Fruit fly (Drosophila melanogaster): ENCODE data around the gene Lip1.

The Lip1 gene

DNA sequence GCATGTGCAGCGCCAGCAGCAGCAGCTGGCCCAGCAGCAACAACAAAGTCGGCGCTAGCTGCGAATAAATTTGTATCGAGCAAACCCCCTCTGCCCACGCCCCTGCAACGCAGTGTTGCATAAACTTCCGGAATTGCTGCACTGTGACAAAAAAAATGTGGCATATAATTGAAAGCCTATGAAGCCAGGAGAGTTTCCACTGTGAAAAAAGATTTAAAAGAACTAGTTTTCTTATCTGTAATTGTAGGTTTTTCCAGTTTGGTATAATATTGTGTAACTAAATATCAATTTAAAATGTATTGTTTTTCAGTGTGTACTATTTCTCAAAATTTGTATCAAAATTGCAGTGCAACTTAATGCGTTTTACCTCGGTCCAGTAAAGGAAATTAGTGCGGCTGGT, 46.9 kb upstream of the Lip1 start (continued):
- no peak for TF ChIP-seq Ets21C (GFP tag; optimal IDR thresholded peaks at IDR 0.05)
- no peak for TF ChIP-seq OdsH (GFP tag; optimal IDR thresholded peaks at IDR 0.05)
- no peak for TF ChIP-seq topi (GFP tag; optimal IDR thresholded peaks at IDR 0.05)
- no peak for TF ChIP-seq Sox14 (GFP tag; optimal IDR thresholded peaks at IDR 0.05)
- peak; percentile 21 for TF ChIP-seq cyc (GFP tag; optimal IDR thresholded peaks at IDR 0.05)
- TF ChIP-seq CG6792 (GFP tag; optimal IDR thresholded peaks at IDR 0.05), result no peak
- peak; percentile 22 for TF ChIP-seq CG11762 (GFP tag; optimal IDR thresholded peaks at IDR 0.05; ENCODE audit: insufficient read depth)
- TF ChIP-seq achi (GFP tag; optimal IDR thresholded peaks at IDR 0.05), result no peak
- no peak for TF ChIP-seq CG11902 (GFP tag; optimal IDR thresholded peaks at IDR 0.05)
- TF ChIP-seq CG11294 (GFP tag; IDR thresholded peaks at IDR 0.05), result 0 out of 2 replicates have a peak, but pooled peaks have one; percentile 9
- peak; percentile 66 for TF ChIP-seq svp (GFP tag)
- no peak for TF ChIP-seq CG16779 (tag; optimal IDR thresholded peaks at IDR 0.05)
- no peak for TF ChIP-seq Eip93F (GFP tag; optimal IDR thresholded peaks at IDR 0.05)
- no peak for TF ChIP-seq dac (GFP tag; optimal IDR thresholded peaks at IDR 0.05)
- no peak for TF ChIP-seq CG34406 (GFP tag; optimal IDR thresholded peaks at IDR 0.05)
- TF ChIP-seq CG6808 (GFP tag; optimal IDR thresholded peaks at IDR 0.05), result no peak
- peak; percentile 7 for TF ChIP-seq lz (GFP tag; optimal IDR thresholded peaks at IDR 0.05)
- no peak for TF ChIP-seq CG6854 (GFP tag; optimal IDR thresholded peaks at IDR 0.05)
- peak; percentile 41 for TF ChIP-seq acj6 (GFP tag; optimal IDR thresholded peaks at IDR 0.05)
- TF ChIP-seq fd59A (GFP tag; optimal IDR thresholded peaks at IDR 0.05), result no peak

DNA sequence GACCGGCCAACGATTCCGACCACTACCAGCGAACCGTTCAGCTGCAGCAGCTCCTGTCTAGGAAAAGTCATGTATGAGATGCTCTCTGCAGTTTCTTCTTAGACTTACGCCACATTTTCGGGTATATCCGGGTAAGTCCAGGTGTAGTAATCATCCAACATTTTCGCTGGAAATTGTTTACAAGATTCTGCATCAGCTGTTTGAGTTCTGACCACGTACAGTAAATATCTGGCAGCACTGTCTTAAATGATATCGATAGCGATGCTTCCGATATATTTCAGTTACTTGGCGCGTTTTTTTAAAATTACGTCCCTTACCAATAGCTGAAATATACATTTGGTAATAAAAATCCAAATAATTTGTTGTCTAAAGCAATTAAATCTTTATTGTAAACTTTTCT, 42.4 kb upstream of the Lip1 start, which contains the start of gene CG6729:
Gene CG6729, minus strand, starts transcription at position 222 of the 400 bp plus-strand sequence.
- TF ChIP-seq dsx (GFP tag; optimal IDR thresholded peaks at IDR 0.05; ENCODE audit: poor library complexity, severe bottlenecking) (no peak), CG6792 (GFP tag; optimal IDR thresholded peaks at IDR 0.05) (no peak), ss (GFP tag; optimal IDR thresholded peaks at IDR 0.05) (no peak), CG3919 (GFP tag; optimal IDR thresholded peaks at IDR 0.05) (no peak), CG8119 (GFP tag; IDR thresholded peaks at IDR 0.05) (no peak), topi (GFP tag; optimal IDR thresholded peaks at IDR 0.05) (no peak), CG4318 (GFP tag; optimal IDR thresholded peaks at IDR 0.05) (no peak), spab (GFP tag; optimal IDR thresholded peaks at IDR 0.05) (no peak), Smox (GFP tag; optimal IDR thresholded peaks at IDR 0.05) (no peak), vri (GFP tag; optimal IDR thresholded peaks at IDR 0.05) (no peak), Eip93F (GFP tag; optimal IDR thresholded peaks at IDR 0.05) (no peak), CG7368 (GFP tag; optimal IDR thresholded peaks at IDR 0.05) (no peak), achi (GFP tag; optimal IDR thresholded peaks at IDR 0.05) (no peak), Blimp-1 (GFP tag; optimal IDR thresholded peaks at IDR 0.05) (no peak), CG8319 (GFP tag; optimal IDR thresholded peaks at IDR 0.05) (no peak), Sox102F (GFP tag; optimal IDR thresholded peaks at IDR 0.05) (no peak)

DNA sequence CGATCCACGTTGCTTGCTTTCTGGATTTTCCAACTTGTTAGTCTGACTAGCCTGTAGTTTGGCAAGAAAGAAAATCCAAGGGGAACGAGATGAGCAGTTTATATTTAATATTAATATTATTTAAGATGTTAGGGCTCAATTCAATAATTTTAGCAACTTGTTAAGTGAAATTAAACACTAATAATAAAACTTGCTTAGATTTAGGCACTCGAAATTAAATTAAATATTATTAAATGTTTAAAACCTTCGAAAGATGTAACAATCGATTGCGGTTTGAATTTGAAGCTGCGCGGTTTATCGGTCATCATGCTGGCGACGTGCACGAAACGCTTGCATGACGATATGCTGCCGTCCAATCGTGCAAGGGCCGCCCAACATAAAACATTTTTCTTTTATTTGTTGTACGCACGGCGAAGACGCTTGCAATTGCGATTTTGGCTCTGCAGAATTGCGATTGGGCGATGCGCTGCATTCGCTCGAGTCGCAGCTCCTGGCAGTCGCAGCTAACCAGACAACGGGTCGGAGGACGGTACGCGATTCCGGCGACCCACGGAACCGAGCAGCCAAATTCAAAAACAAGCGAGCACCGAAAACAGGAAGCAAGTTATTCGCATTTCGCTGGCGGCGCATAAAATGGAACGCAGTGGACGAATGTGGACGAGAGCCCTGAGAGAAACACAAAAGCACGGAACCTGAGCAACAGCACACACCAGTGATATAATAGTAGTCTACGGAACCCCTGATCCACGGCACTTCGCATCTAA, 35.8 kb upstream of the Lip1 start, which contains the start of the genes Vha16-5 and CG12299:
Gene Vha16-5, minus strand, starts transcription at position 51 of the 764 bp plus-strand sequence.
Gene CG12299, plus strand, starts transcription at position 353 of the 764 bp plus-strand sequence.
- peak; percentile 48 for TF ChIP-seq CG34406 (GFP tag; optimal IDR thresholded peaks at IDR 0.05)
- TF ChIP-seq eg (GFP tag; IDR thresholded peaks at IDR 0.05), result peak; percentile 67
- peak; percentile 70 for TF ChIP-seq cyc (GFP tag; optimal IDR thresholded peaks at IDR 0.05)
- peak; percentile 65 for TF ChIP-seq Ets21C (GFP tag; optimal IDR thresholded peaks at IDR 0.05)
- TF ChIP-seq CG9139 (GFP tag; optimal IDR thresholded peaks at IDR 0.05), result no peak
- peak; percentile 42 for TF ChIP-seq Sox15 (GFP tag; optimal IDR thresholded peaks at IDR 0.05)
- no peak for TF ChIP-seq Smox (GFP tag; optimal IDR thresholded peaks at IDR 0.05)
- TF ChIP-seq esn (GFP tag; optimal IDR thresholded peaks at IDR 0.05), result peak; percentile 82
- peak; percentile 45 for TF ChIP-seq Hr38 (GFP tag; optimal IDR thresholded peaks at IDR 0.05)
- TF ChIP-seq CG6276 (GFP tag; optimal IDR thresholded peaks at IDR 0.05), result no peak
- TF ChIP-seq CG31627 (GFP tag; optimal IDR thresholded peaks at IDR 0.05), result peak; percentile 78
- TF ChIP-seq CG3032 (tag; optimal IDR thresholded peaks at IDR 0.05), result peak; percentile 47
- TF ChIP-seq lz (GFP tag; optimal IDR thresholded peaks at IDR 0.05), result peak; percentile 79
- TF ChIP-seq salr (GFP tag; optimal IDR thresholded peaks at IDR 0.05), result no peak
- TF ChIP-seq CG8119 (GFP tag; IDR thresholded peaks at IDR 0.05), result 0 out of 3 replicates have a peak, but pooled peaks have one; percentile 12
- peak; percentile 85 for TF ChIP-seq Eip78C (GFP tag)
- no peak for TF ChIP-seq CG10669 (GFP tag; optimal IDR thresholded peaks at IDR 0.05)
- peak; percentile 73 for TF ChIP-seq Hr39 (GFP tag; optimal IDR thresholded peaks at IDR 0.05)
- TF ChIP-seq CG1621 (tag; optimal IDR thresholded peaks at IDR 0.05), result peak; percentile 32
- TF ChIP-seq CG10631 (GFP tag; optimal IDR thresholded peaks at IDR 0.05), result no peak
- TF ChIP-seq CG8319 (GFP tag; optimal IDR thresholded peaks at IDR 0.05), result no peak
- TF ChIP-seq CG11294 (GFP tag; IDR thresholded peaks at IDR 0.05), result peak; percentile 21; the same call in 1 of the 2 replicates
- TF ChIP-seq CG8632 (GFP tag; optimal IDR thresholded peaks at IDR 0.05), result no peak
